Worm (Caenorhabditis elegans): ENCODE results near the gene F55B12.10.

- TF ChIP-seq W03F9.2 (tag; optimal IDR thresholded peaks at IDR 0.05) (no peak), dao-5 (tag; optimal IDR thresholded peaks at IDR 0.05) (no peak), him-1 (tag; optimal IDR thresholded peaks at IDR 0.05) (no peak)
Observed at ce11 chrV:13863700-13864099, 24.2 kb downstream of the F55B12.10 start.
